Fruit fly (Drosophila melanogaster): ENCODE data around the gene ldbr.

ldbr gene

dm6 chr3L:8094652-8095129 is 26.9 kb upstream of the ldbr start:
- TF ChIP-seq foxo (GFP tag; optimal IDR thresholded peaks at IDR 0.05): peak in 1 of 2 experiments; percentile 26
- TF ChIP-seq Hr83 (GFP tag; optimal IDR thresholded peaks at IDR 0.05; ENCODE audit: poor library complexity, severe bottlenecking): peak; percentile 30
- TF ChIP-seq usp (GFP tag; optimal IDR thresholded peaks at IDR 0.05): no peak
- no peak for TF ChIP-seq dsf (GFP tag; optimal IDR thresholded peaks at IDR 0.05; ENCODE audit: borderline replicate concordance)
- no peak for TF ChIP-seq Rel (GFP tag; optimal IDR thresholded peaks at IDR 0.05)
- TF ChIP-seq Rel (tag; optimal IDR thresholded peaks at IDR 0.05): peak; percentile 63
- no peak for TF ChIP-seq Jra (GFP tag; optimal IDR thresholded peaks at IDR 0.05)
- peak; percentile 13 for TF ChIP-seq rgr (GFP tag; optimal IDR thresholded peaks at IDR 0.05)
- TF ChIP-seq HLH106 (tag; optimal IDR thresholded peaks at IDR 0.05): peak; percentile 11
- no peak for TF ChIP-seq dl (GFP tag; optimal IDR thresholded peaks at IDR 0.05; ENCODE audit: insufficient read depth in 1 of 2, partially characterized antibody in 2 of 2)

dm6 chr3L:8096106-8096558 is 25.5 kb upstream of the ldbr start:
- TF ChIP-seq h (GFP tag; optimal IDR thresholded peaks at IDR 0.05): peak; percentile 93
- peak; percentile 94 for TF ChIP-seq rgr (GFP tag; optimal IDR thresholded peaks at IDR 0.05)
- TF ChIP-seq N (GFP tag; optimal IDR thresholded peaks at IDR 0.05): no peak
- TF ChIP-seq CG9705 (GFP tag; optimal IDR thresholded peaks at IDR 0.05): peak; percentile 90
- peak; percentile 87 for TF ChIP-seq sv (GFP tag; optimal IDR thresholded peaks at IDR 0.05)
- TF ChIP-seq sage (GFP tag; optimal IDR thresholded peaks at IDR 0.05): peak; percentile 15
- TF ChIP-seq ey (GFP tag; optimal IDR thresholded peaks at IDR 0.05): peak; percentile 79
- TF ChIP-seq Hr78 (GFP tag; optimal IDR thresholded peaks at IDR 0.05): no peak
- no peak for TF ChIP-seq Dfd (GFP tag; optimal IDR thresholded peaks at IDR 0.05)
- no peak for TF ChIP-seq pan (optimal IDR thresholded peaks at IDR 0.05)
- no peak for TF ChIP-seq dsf (GFP tag; optimal IDR thresholded peaks at IDR 0.05; ENCODE audit: borderline replicate concordance)
- TF ChIP-seq psq (GFP tag; optimal IDR thresholded peaks at IDR 0.05): peak; percentile 92
- TF ChIP-seq Mio (GFP tag; optimal IDR thresholded peaks at IDR 0.05): peak; percentile 20
- no peak for TF ChIP-seq Myc (optimal IDR thresholded peaks at IDR 0.05)
- TF ChIP-seq Vsx2 (GFP tag; optimal IDR thresholded peaks at IDR 0.05; ENCODE audit: partially characterized antibody): no peak
- TF ChIP-seq Jra (GFP tag; optimal IDR thresholded peaks at IDR 0.05): peak; percentile 53
- peak; percentile 89 for TF ChIP-seq dmrt93B (GFP tag; optimal IDR thresholded peaks at IDR 0.05)
- TF ChIP-seq Rel (GFP tag; optimal IDR thresholded peaks at IDR 0.05): peak; percentile 47
- TF ChIP-seq Rel (tag; optimal IDR thresholded peaks at IDR 0.05): peak; percentile 43
- TF ChIP-seq jim (GFP tag; optimal IDR thresholded peaks at IDR 0.05): no peak
- TF ChIP-seq fru (GFP tag; optimal IDR thresholded peaks at IDR 0.05): peak; percentile 92
- TF ChIP-seq dl (GFP tag; optimal IDR thresholded peaks at IDR 0.05; ENCODE audit: insufficient read depth in 1 of 2, partially characterized antibody in 2 of 2): no peak
- TF ChIP-seq foxo (GFP tag; optimal IDR thresholded peaks at IDR 0.05): peak in 1 of 2 experiments; percentile 95
- no peak for TF ChIP-seq tai (GFP tag; optimal IDR thresholded peaks at IDR 0.05)
- TF ChIP-seq usp (GFP tag; optimal IDR thresholded peaks at IDR 0.05): no peak
- TF ChIP-seq Dif (GFP tag; optimal IDR thresholded peaks at IDR 0.05; ENCODE audit: partially characterized antibody): no peak
- TF ChIP-seq OdsH (GFP tag; optimal IDR thresholded peaks at IDR 0.05): peak; percentile 94
- peak; percentile 91 for TF ChIP-seq Sp1 (GFP tag; optimal IDR thresholded peaks at IDR 0.05)
- no peak for TF ChIP-seq GATAd (GFP tag; optimal IDR thresholded peaks at IDR 0.05)
- peak; percentile 19 for TF ChIP-seq CG32264 (GFP tag; optimal IDR thresholded peaks at IDR 0.05)
- TF ChIP-seq CrebA (GFP tag; optimal IDR thresholded peaks at IDR 0.05; ENCODE audit: borderline replicate concordance): peak; percentile 76
- peak; percentile 55 for TF ChIP-seq woc (GFP tag; optimal IDR thresholded peaks at IDR 0.05)
- peak; percentile 73 for TF ChIP-seq brk (GFP tag; optimal IDR thresholded peaks at IDR 0.05)
- TF ChIP-seq HLH106 (tag; optimal IDR thresholded peaks at IDR 0.05): peak; percentile 91
- TF ChIP-seq Abd-B (GFP tag; optimal IDR thresholded peaks at IDR 0.05): no peak
- TF ChIP-seq lola (GFP tag; optimal IDR thresholded peaks at IDR 0.05): no peak
- TF ChIP-seq Hnf4 (GFP tag; optimal IDR thresholded peaks at IDR 0.05): peak; percentile 83
- TF ChIP-seq Hr83 (GFP tag; optimal IDR thresholded peaks at IDR 0.05; ENCODE audit: poor library complexity, severe bottlenecking): no peak
- peak; percentile 78 for TF ChIP-seq br (GFP tag; optimal IDR thresholded peaks at IDR 0.05)

Measured in whole organism, wandering third instar larva.